ENCODE assay signal across 4 fruit fly cellular contexts in genomic region chr3L:18057752-18058518, dm6.
TF ChIP-seq lines count a peak whose summit lies in the region.

No protein-coding gene starts in this region.

- no peak for TF ChIP-seq CTCF in whole organism, embryonic (GFP tag; optimal IDR thresholded peaks at IDR 0.05; lab: Kevin White, UChicago)

TF ChIP-seq in whole organism, embryonic, 481 proteins besides CTCF, POLR2A, EP300 and RAD21 (continues in another document):
- TF ChIP-seq lab (GFP tag; optimal IDR thresholded peaks at IDR 0.05; lab: Kevin White, UChicago) (peak; percentile 11), bab2 (GFP tag; optimal IDR thresholded peaks at IDR 0.05; lab: Kevin White, UChicago) (no peak), Mrtf (GFP tag; IDR thresholded peaks at IDR 0.05; lab: Robert Waterston, UW) (no peak), Fer3 (tag; optimal IDR thresholded peaks at IDR 0.05; lab: Kevin White, UChicago) (no peak), sna (GFP tag; IDR thresholded peaks at IDR 0.05; lab: Robert Waterston, UW; ENCODE audit: partially characterized antibody) (no peak), Mad (GFP tag; optimal IDR thresholded peaks at IDR 0.05; lab: Kevin White, UChicago) (no peak), Atf6 (GFP tag; IDR thresholded peaks at IDR 0.05; lab: Robert Waterston, UW) (no peak), Pdp1 (GFP tag; optimal IDR thresholded peaks at IDR 0.05; lab: Kevin White, UChicago) (no peak), row (GFP tag; IDR thresholded peaks at IDR 0.05; lab: Robert Waterston, UW) (0 out of 3 replicates have a peak, but pooled peaks have one; percentile 8), CG8388 (GFP tag; optimal IDR thresholded peaks at IDR 0.05; lab: Kevin White, UChicago) (no peak), oc (tag; optimal IDR thresholded peaks at IDR 0.05; lab: Kevin White, UChicago) (no peak), CG2120 (GFP tag; optimal IDR thresholded peaks at IDR 0.05; lab: Kevin White, UChicago) (peak; percentile 13), CG2678 (tag; optimal IDR thresholded peaks at IDR 0.05; lab: Kevin White, UChicago) (peak; percentile 5), chinmo (GFP tag; IDR thresholded peaks at IDR 0.05; lab: Robert Waterston, UW; ENCODE audit: partially characterized antibody) (0 out of 4 replicates have a peak, but pooled peaks have one; percentile 61), CG17568 (GFP tag; optimal IDR thresholded peaks at IDR 0.05; lab: Kevin White, UChicago) (no peak), exex (tag; optimal IDR thresholded peaks at IDR 0.05; lab: Kevin White, UChicago) (no peak), grau (tag; optimal IDR thresholded peaks at IDR 0.05; lab: Kevin White, UChicago) (peak; percentile 12), tll (GFP tag; optimal IDR thresholded peaks at IDR 0.05; lab: Kevin White, UChicago) (no peak), inv (GFP tag; IDR thresholded peaks at IDR 0.05; lab: Robert Waterston, UW; ENCODE audit: partially characterized antibody) (no peak), CG10462 (GFP tag; optimal IDR thresholded peaks at IDR 0.05; lab: Kevin White, UChicago) (no peak), CG16813 (GFP tag; IDR thresholded peaks at IDR 0.05; lab: Robert Waterston, UW; ENCODE audit: partially characterized antibody) (no peak), Eip74EF (GFP tag; optimal IDR thresholded peaks at IDR 0.05; lab: Kevin White, UChicago) (no peak)

TF ChIP-seq in whole organism, prepupa, 60 proteins besides CTCF, POLR2A, EP300 and RAD21 (continues in another document):
- TF ChIP-seq CG3919 (GFP tag; optimal IDR thresholded peaks at IDR 0.05; lab: Kevin White, UChicago), result no peak
- TF ChIP-seq CG8119 (GFP tag; IDR thresholded peaks at IDR 0.05; lab: Robert Waterston, UW), result no peak
- no peak for TF ChIP-seq CG6276 (GFP tag; optimal IDR thresholded peaks at IDR 0.05; lab: Kevin White, UChicago)
- no peak for TF ChIP-seq Gug (GFP tag; IDR thresholded peaks at IDR 0.05; lab: Robert Waterston, UW)
- no peak for TF ChIP-seq eg (GFP tag; IDR thresholded peaks at IDR 0.05; lab: Robert Waterston, UW)
- no peak for TF ChIP-seq CG11762 (GFP tag; optimal IDR thresholded peaks at IDR 0.05; lab: Kevin White, UChicago; ENCODE audit: insufficient read depth)
- TF ChIP-seq Sox15 (GFP tag; optimal IDR thresholded peaks at IDR 0.05; lab: Kevin White, UChicago), result no peak
- peak; percentile 12 for TF ChIP-seq achi (GFP tag; optimal IDR thresholded peaks at IDR 0.05; lab: Kevin White, UChicago)
- TF ChIP-seq CG32006 (GFP tag; optimal IDR thresholded peaks at IDR 0.05; lab: Kevin White, UChicago), result no peak
- no peak for TF ChIP-seq Lpt (GFP tag; optimal IDR thresholded peaks at IDR 0.05; lab: Kevin White, UChicago)
- TF ChIP-seq Met (GFP tag; optimal IDR thresholded peaks at IDR 0.05; lab: Kevin White, UChicago), result no peak
- TF ChIP-seq cyc (GFP tag; optimal IDR thresholded peaks at IDR 0.05; lab: Kevin White, UChicago), result no peak
- peak; percentile 35 for TF ChIP-seq fd59A (GFP tag; optimal IDR thresholded peaks at IDR 0.05; lab: Kevin White, UChicago)
- no peak for TF ChIP-seq fd85E (GFP tag; optimal IDR thresholded peaks at IDR 0.05; lab: Kevin White, UChicago)
- peak; percentile 55 for TF ChIP-seq dsx (GFP tag; optimal IDR thresholded peaks at IDR 0.05; lab: Kevin White, UChicago; ENCODE audit: poor library complexity, severe bottlenecking)
- TF ChIP-seq OdsH (GFP tag; optimal IDR thresholded peaks at IDR 0.05; lab: Kevin White, UChicago), result no peak
- no peak for TF ChIP-seq CG11294 (GFP tag; IDR thresholded peaks at IDR 0.05; lab: Robert Waterston, UW)
- no peak for TF ChIP-seq salr (GFP tag; optimal IDR thresholded peaks at IDR 0.05; lab: Kevin White, UChicago)
- peak; percentile 16 for TF ChIP-seq pdm3 (GFP tag; optimal IDR thresholded peaks at IDR 0.05; lab: Kevin White, UChicago)
- no peak for TF ChIP-seq CG15336 (GFP tag; IDR thresholded peaks at IDR 0.05; lab: Robert Waterston, UW)
- TF ChIP-seq Eip93F (GFP tag; optimal IDR thresholded peaks at IDR 0.05; lab: Kevin White, UChicago), result no peak
- no peak for TF ChIP-seq CG31627 (GFP tag; optimal IDR thresholded peaks at IDR 0.05; lab: Kevin White, UChicago)
- no peak for TF ChIP-seq CG6163 (GFP tag; IDR thresholded peaks at IDR 0.05; lab: Robert Waterston, UW)
- TF ChIP-seq acj6 (GFP tag; optimal IDR thresholded peaks at IDR 0.05; lab: Kevin White, UChicago), result peak; percentile 11
- TF ChIP-seq Sox102F (GFP tag; optimal IDR thresholded peaks at IDR 0.05; lab: Kevin White, UChicago), result no peak

TF ChIP-seq in whole organism, pupa, 21 proteins besides CTCF, POLR2A, EP300 and RAD21:
- no peak for TF ChIP-seq CG8159 (tag; optimal IDR thresholded peaks at IDR 0.05; lab: Kevin White, UChicago)
- TF ChIP-seq Ets98B (GFP tag; IDR thresholded peaks at IDR 0.05; lab: Robert Waterston, UW), result no peak
- TF ChIP-seq Pif1A (GFP tag; optimal IDR thresholded peaks at IDR 0.05; lab: Kevin White, UChicago), result no peak
- TF ChIP-seq rn (GFP tag; IDR thresholded peaks at IDR 0.05; lab: Robert Waterston, UW), result no peak
- TF ChIP-seq CG14655 (GFP tag; optimal IDR thresholded peaks at IDR 0.05; lab: Kevin White, UChicago), result no peak
- TF ChIP-seq CG4496 (GFP tag; IDR thresholded peaks at IDR 0.05; lab: Robert Waterston, UW), result no peak
- peak; percentile 60 for TF ChIP-seq CG17806 (tag; optimal IDR thresholded peaks at IDR 0.05; lab: Kevin White, UChicago)
- TF ChIP-seq CG9948 (tag; optimal IDR thresholded peaks at IDR 0.05; lab: Kevin White, UChicago), result peak; percentile 19
- peak; percentile 17 for TF ChIP-seq gl (tag; optimal IDR thresholded peaks at IDR 0.05; lab: Kevin White, UChicago)
- TF ChIP-seq CG13204 (GFP tag; optimal IDR thresholded peaks at IDR 0.05; lab: Kevin White, UChicago), result peak; percentile 78
- no peak for TF ChIP-seq CG12605 (GFP tag; IDR thresholded peaks at IDR 0.05; lab: Robert Waterston, UW)
- peak; percentile 53 for TF ChIP-seq CG34367 (tag; optimal IDR thresholded peaks at IDR 0.05; lab: Kevin White, UChicago)
- no peak for TF ChIP-seq CG10348 (GFP tag; IDR thresholded peaks at IDR 0.05; lab: Robert Waterston, UW)
- TF ChIP-seq Snoo (tag; optimal IDR thresholded peaks at IDR 0.05; lab: Kevin White, UChicago), result no peak
- peak; percentile 68 for TF ChIP-seq CG15710 (tag; optimal IDR thresholded peaks at IDR 0.05; lab: Kevin White, UChicago)
- no peak for TF ChIP-seq CG32121 (GFP tag; IDR thresholded peaks at IDR 0.05; lab: Robert Waterston, UW)
- TF ChIP-seq fd96Ca (GFP tag; IDR thresholded peaks at IDR 0.05; lab: Robert Waterston, UW), result no peak
- TF ChIP-seq Pif1B (GFP tag; optimal IDR thresholded peaks at IDR 0.05; lab: Kevin White, UChicago), result no peak
- peak; percentile 80 for TF ChIP-seq EcR (GFP tag; optimal IDR thresholded peaks at IDR 0.05; lab: Kevin White, UChicago)
- no peak for TF ChIP-seq CG8301 (tag; optimal IDR thresholded peaks at IDR 0.05; lab: Kevin White, UChicago)
- TF ChIP-seq D1 (tag; optimal IDR thresholded peaks at IDR 0.05; lab: Kevin White, UChicago), result no peak
TF ChIP-seq in whole organism, pupa: peak in this region for 7.

TF ChIP-seq in whole organism, wandering third instar larva, 38 proteins besides CTCF, POLR2A, EP300 and RAD21:
- TF ChIP-seq Mio (GFP tag; optimal IDR thresholded peaks at IDR 0.05; lab: Kevin White, UChicago), result no peak
- TF ChIP-seq br (GFP tag; optimal IDR thresholded peaks at IDR 0.05; lab: Kevin White, UChicago), result no peak
- TF ChIP-seq rgr (GFP tag; optimal IDR thresholded peaks at IDR 0.05; lab: Kevin White, UChicago), result peak; percentile 9
- peak; percentile 73 for TF ChIP-seq Dfd (GFP tag; optimal IDR thresholded peaks at IDR 0.05; lab: Kevin White, UChicago)
- TF ChIP-seq brk (GFP tag; optimal IDR thresholded peaks at IDR 0.05; lab: Kevin White, UChicago), result no peak
- no peak for TF ChIP-seq woc (GFP tag; optimal IDR thresholded peaks at IDR 0.05; lab: Kevin White, UChicago)
- TF ChIP-seq dl (GFP tag; optimal IDR thresholded peaks at IDR 0.05; lab: Kevin White, UChicago; ENCODE audit: insufficient read depth in 1 of 2, partially characterized antibody in 2 of 2), result no peak
